Worm (Caenorhabditis elegans): Measurements from ENCODE around the gene K01G5.8.

- TF ChIP-seq nhr-11 (tag; optimal IDR thresholded peaks at IDR 0.05): no peak
- no peak for TF ChIP-seq elt-3 (tag; optimal IDR thresholded peaks at IDR 0.05)
- TF ChIP-seq dmd-4 (tag; optimal IDR thresholded peaks at IDR 0.05): no peak
- TF ChIP-seq lin-11 (tag; optimal IDR thresholded peaks at IDR 0.05): peak; percentile 44
- no peak for TF ChIP-seq snpc-4 (tag; optimal IDR thresholded peaks at IDR 0.05)
- no peak for TF ChIP-seq Y55F3AM.14 (GFP tag; optimal IDR thresholded peaks at IDR 0.05)
- TF ChIP-seq unc-39 (tag; optimal IDR thresholded peaks at IDR 0.05): no peak
- peak in 1 of 2 experiments; percentile 20 for TF ChIP-seq mdl-1 (tag; optimal IDR thresholded peaks at IDR 0.05)
- no peak for TF ChIP-seq R02D3.7 (tag; optimal IDR thresholded peaks at IDR 0.05)
- TF ChIP-seq elt-1 (tag; optimal IDR thresholded peaks at IDR 0.05): no peak
- TF ChIP-seq skn-1 (tag; optimal IDR thresholded peaks at IDR 0.05): no peak
- TF ChIP-seq ztf-11 (tag; optimal IDR thresholded peaks at IDR 0.05): no peak
- no peak for TF ChIP-seq aly-2 (tag; optimal IDR thresholded peaks at IDR 0.05)
- TF ChIP-seq ceh-16 (tag; optimal IDR thresholded peaks at IDR 0.05): peak; percentile 5
These were observed 7.3 kb upstream of the K01G5.8 start, which contains the start of the genes ran-1 and dkc-1 for ce11 chrIII:10747620-10748479.
